Worm (Caenorhabditis elegans): ENCODE data around the gene jbts-14.

DNA sequence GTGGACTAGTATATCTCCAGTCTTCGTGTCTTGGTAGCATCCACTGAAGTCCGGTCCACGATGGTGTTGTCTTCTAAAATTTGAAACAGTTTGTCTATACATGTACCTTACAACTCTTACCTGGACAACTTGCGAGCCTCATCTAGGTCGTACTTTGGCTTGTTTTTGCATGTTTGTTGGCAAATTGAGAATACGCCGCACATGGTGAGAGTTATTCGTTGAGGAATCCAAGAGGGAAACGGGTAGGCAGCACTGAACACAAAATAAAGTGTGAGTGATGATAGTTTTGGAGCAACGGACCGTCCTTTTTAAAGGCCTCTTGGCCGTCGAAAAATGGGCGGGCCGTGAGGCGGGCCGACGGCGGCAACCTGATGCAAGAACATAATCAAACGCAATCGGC is 46.6 kb downstream of the jbts-14 start, which contains the start of gene asns-2:
- no peak for TF ChIP-seq ceh-9 (tag; optimal IDR thresholded peaks at IDR 0.05)
- no peak for TF ChIP-seq ceh-82 (tag; optimal IDR thresholded peaks at IDR 0.05)
- TF ChIP-seq pha-4 (tag; optimal IDR thresholded peaks at IDR 0.05), result no peak
- TF ChIP-seq nhr-12 (tag; optimal IDR thresholded peaks at IDR 0.05), result no peak
- no peak for TF ChIP-seq nfya-1 (tag; optimal IDR thresholded peaks at IDR 0.05; ENCODE audit: insufficient read depth)

All from whole organism, L3 larva.